Worm (Caenorhabditis elegans) whole organism, mixed stage, embryonic: ENCODE results near the gene cpt-1.
A peak's percentile ranks its signal among the peaks of the same experiment; 100 is the strongest.

Experiments used
- M03D4.4 ChIP-seq: sonication (generic microtip); optimal IDR thresholded peaks from 2 replicates; lab custom pipeline; 2017; ENCODE audit warnings: mild to moderate bottlenecking, missing genetic modification characterization, missing compliant biosample characterization
- bed-3 ChIP-seq: fragments of 200-800 bp; sonication (Bioruptor generic); optimal IDR thresholded peaks from 3 replicates; lab custom pipeline; 2018; ENCODE audit warnings: mild to moderate bottlenecking, missing genetic modification characterization, moderate library complexity, missing compliant biosample characterization
- ceh-39 ChIP-seq: fragments of 150-350 bp; optimal IDR thresholded peaks from 2 replicates; lab custom pipeline; 2014; ENCODE audit warnings: missing biosample characterization, missing genetic modification characterization
- ceh-83 ChIP-seq: fragments of 200-800 bp; sonication (Bioruptor generic); optimal IDR thresholded peaks from 2 replicates; lab custom pipeline; 2018; ENCODE audit warnings: mild to moderate bottlenecking, missing genetic modification characterization, missing compliant biosample characterization
- ces-1 ChIP-seq: fragments of 150-350 bp; optimal IDR thresholded peaks from 2 replicates; lab custom pipeline; 2014; ENCODE audit warnings: missing biosample characterization, missing genetic modification reagents, missing genetic modification characterization
- cnd-1 ChIP-seq: fragments of 200-800 bp; sonication (Bioruptor generic); optimal IDR thresholded peaks from 2 replicates; lab custom pipeline; 2018; ENCODE audit warnings: mild to moderate bottlenecking, missing genetic modification characterization, missing compliant biosample characterization
- drap-1 ChIP-seq: fragments of 200-800 bp; sonication (Bioruptor generic); optimal IDR thresholded peaks from 3 replicates; lab custom pipeline; 2018; ENCODE audit warnings: mild to moderate bottlenecking, missing genetic modification characterization, missing compliant biosample characterization
- elt-3 ChIP-seq: fragments of 150-350 bp; optimal IDR thresholded peaks from 2 replicates; lab custom pipeline; 2014; ENCODE audit warnings: missing biosample characterization, missing genetic modification characterization
- ham-2 ChIP-seq: fragments of 200-800 bp; sonication (Bioruptor generic); optimal IDR thresholded peaks from 2 replicates; lab custom pipeline; 2018; ENCODE audit warnings: mild to moderate bottlenecking, missing genetic modification characterization, missing compliant biosample characterization
- hlh-1 ChIP-seq: fragments of 150-350 bp; optimal IDR thresholded peaks from 2 replicates; lab custom pipeline; 2014; ENCODE audit warnings: missing biosample characterization, missing genetic modification reagents, missing genetic modification characterization
- lin-13 ChIP-seq: fragments of 150-350 bp; optimal IDR thresholded peaks from 2 replicates; lab custom pipeline; 2014; ENCODE audit warnings: missing biosample characterization, missing genetic modification characterization
- lin-32 ChIP-seq: fragments of 200-800 bp; sonication (Bioruptor generic); optimal IDR thresholded peaks from 2 replicates; lab custom pipeline; 2018; ENCODE audit warnings: mild to moderate bottlenecking, missing genetic modification characterization, missing compliant biosample characterization
- lsy-2 ChIP-seq: fragments of 150-350 bp; optimal IDR thresholded peaks from 2 replicates; lab custom pipeline; 2014; ENCODE audit warnings: missing biosample characterization, missing genetic modification characterization
- mab-5 ChIP-seq: fragments of 150-350 bp; optimal IDR thresholded peaks from 2 replicates; lab custom pipeline; 2014; ENCODE audit warnings: missing biosample characterization, missing genetic modification characterization
- mep-1 ChIP-seq: fragments of 150-350 bp; optimal IDR thresholded peaks from 2 replicates; lab custom pipeline; 2017; ENCODE audit warnings: missing biosample characterization, missing genetic modification reagents, missing genetic modification characterization, inconsistent platforms
- mls-2 ChIP-seq: sonication (generic microtip); optimal IDR thresholded peaks from 2 replicates; lab custom pipeline; 2016; ENCODE audit warnings: mild to moderate bottlenecking, missing genetic modification characterization, moderate library complexity, missing compliant biosample characterization
- nhr-12 ChIP-seq: fragments of 150-350 bp; optimal IDR thresholded peaks from 2 replicates; lab custom pipeline; 2014; ENCODE audit warnings: missing biosample characterization, missing genetic modification characterization
- nhr-2 ChIP-seq: fragments of 150-350 bp; optimal IDR thresholded peaks from 2 replicates; lab custom pipeline; 2014; ENCODE audit warnings: missing biosample characterization, missing genetic modification characterization
- nhr-237 ChIP-seq: fragments of 150-350 bp; optimal IDR thresholded peaks from 2 replicates; lab custom pipeline; 2014; ENCODE audit warnings: missing biosample characterization, missing genetic modification characterization
- nhr-28 ChIP-seq: fragments of 150-350 bp; optimal IDR thresholded peaks from 2 replicates; lab custom pipeline; 2014; ENCODE audit warnings: missing biosample characterization, missing genetic modification characterization
- pha-4 ChIP-seq: fragments of 150-350 bp; optimal IDR thresholded peaks from 2 replicates; lab custom pipeline; 2018; ENCODE audit warnings: missing biosample characterization, missing genetic modification reagents, missing genetic modification characterization
- snpc-4 ChIP-seq: fragments of 150-350 bp; optimal IDR thresholded peaks from 2 replicates; lab custom pipeline; 2014; ENCODE audit warnings: missing biosample characterization, missing genetic modification characterization
- sptf-1 ChIP-seq: sonication (generic microtip); optimal IDR thresholded peaks from 2 replicates; lab custom pipeline; 2017; ENCODE audit warnings: mild to moderate bottlenecking, missing genetic modification characterization, moderate library complexity, missing compliant biosample characterization
- tbx-8 ChIP-seq: fragments of 200-800 bp; sonication (Bioruptor generic); optimal IDR thresholded peaks from 2 replicates; lab custom pipeline; 2018; ENCODE audit warnings: mild to moderate bottlenecking, missing genetic modification characterization, moderate library complexity, missing compliant biosample characterization
- unc-120 ChIP-seq: sonication (generic microtip); optimal IDR thresholded peaks from 2 replicates; lab custom pipeline; 2017; ENCODE audit warnings: missing genetic modification characterization, missing compliant biosample characterization; ENCODE audit not compliant: poor library complexity, severe bottlenecking
- unc-39 ChIP-seq: fragments of 150-350 bp; optimal IDR thresholded peaks from 2 replicates; lab custom pipeline; 2014; ENCODE audit warnings: missing biosample characterization, missing genetic modification characterization
- unc-62 ChIP-seq: fragments of 150-350 bp; optimal IDR thresholded peaks from 2 replicates; lab custom pipeline; 2014; ENCODE audit warnings: missing biosample characterization, missing genetic modification reagents, missing genetic modification characterization
- ztf-11 ChIP-seq: fragments of 150-350 bp; optimal IDR thresholded peaks from 2 replicates; lab custom pipeline; 2014; ENCODE audit warnings: missing biosample characterization, missing genetic modification characterization

Gene cpt-1

DNA sequence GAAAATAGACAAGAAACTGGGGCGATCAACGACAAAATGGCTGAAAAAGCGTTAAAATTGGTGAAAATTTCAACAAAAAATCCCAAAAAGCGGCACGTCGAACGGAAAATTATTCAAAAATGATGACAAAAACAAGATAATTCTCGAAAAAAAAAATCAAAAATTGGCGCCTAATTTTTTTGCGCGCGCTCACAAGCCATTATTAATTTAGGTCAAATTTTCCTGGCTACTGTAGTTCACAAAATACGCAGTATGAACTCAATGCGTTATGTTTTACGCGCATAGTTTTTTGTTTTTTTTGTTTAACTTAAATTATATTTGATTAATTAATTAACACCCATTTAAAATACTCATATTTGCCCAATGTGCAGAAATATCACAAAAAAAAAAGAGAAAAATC lies 56.9 kb downstream of the cpt-1 start:
- TF ChIP-seq bed-3, result no peak
- no peak for TF ChIP-seq nhr-2 (tag; lab: Kevin White, UChicago)
- TF ChIP-seq unc-120 (tag; lab: Kevin White, UChicago), result no peak
- TF ChIP-seq unc-39, result no peak
- no peak for TF ChIP-seq elt-3 (tag; lab: Kevin White, UChicago)
- TF ChIP-seq drap-1 (GFP tag; lab: Kevin White, UChicago), result no peak
- no peak for TF ChIP-seq lin-32 (GFP tag; lab: Kevin White, UChicago)

DNA sequence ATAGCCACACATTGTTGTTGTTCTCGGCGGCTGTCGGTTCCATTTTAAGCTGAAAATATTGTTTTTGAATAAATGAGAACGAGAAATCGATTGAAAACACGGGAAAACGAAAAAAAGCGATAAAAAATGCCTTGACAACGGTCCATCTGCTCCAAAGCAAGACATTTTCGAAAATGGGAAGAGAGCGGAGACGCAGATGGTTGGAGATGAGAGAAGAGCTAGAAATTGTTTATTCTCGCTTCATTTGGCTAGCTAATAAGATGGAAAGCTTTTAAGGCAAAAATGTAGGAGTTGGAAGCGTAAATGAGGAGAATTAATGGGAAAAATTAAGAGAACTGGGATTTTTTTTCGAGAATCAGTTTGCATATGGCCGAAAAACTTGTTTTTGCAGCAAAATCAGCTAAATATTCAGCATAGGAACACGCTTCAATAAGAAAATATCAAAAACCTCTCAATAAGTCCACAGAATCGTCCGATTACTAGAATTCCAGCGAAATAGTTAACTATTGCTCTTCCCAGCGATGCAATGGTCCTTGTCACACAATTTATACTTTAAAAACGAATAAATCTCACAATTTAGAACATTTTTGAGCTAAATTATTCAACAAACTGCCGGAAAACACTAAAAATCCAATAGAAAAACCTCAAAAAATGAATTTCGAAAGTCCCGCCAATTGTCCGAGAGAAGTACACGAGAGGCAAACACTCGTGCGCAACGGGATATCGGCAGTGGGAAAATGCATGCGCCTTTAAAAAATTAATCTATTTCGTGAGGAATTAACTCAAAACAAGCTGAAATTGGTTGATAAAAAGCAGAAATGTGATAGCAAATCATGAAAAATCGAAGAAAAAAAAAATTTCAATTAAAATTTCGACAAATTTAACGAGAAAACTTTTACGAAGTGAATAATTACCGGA lies 57.7 kb downstream of the cpt-1 start, which contains the start of gene pisy-1:
Gene pisy-1 (minus strand): TSS at position 51 of the 918 bp plus-strand sequence.
- TF ChIP-seq unc-62, result no peak
- TF ChIP-seq ztf-11 (tag; lab: Kevin White, UChicago), result no peak
- TF ChIP-seq M03D4.4 (tag; lab: Kevin White, UChicago), result no peak
- peak; percentile 1 for TF ChIP-seq hlh-1
- TF ChIP-seq mab-5 (tag; lab: Kevin White, UChicago), result no peak
- TF ChIP-seq lin-13, result peak; percentile 8
- no peak for TF ChIP-seq tbx-8
- no peak for TF ChIP-seq ceh-83
- TF ChIP-seq nhr-28 (tag; lab: Kevin White, UChicago), result no peak
- peak; percentile 42 for TF ChIP-seq lsy-2 (tag; lab: Kevin White, UChicago)
- no peak for TF ChIP-seq nhr-12 (tag; lab: Kevin White, UChicago)
- no peak for TF ChIP-seq snpc-4
- TF ChIP-seq nhr-237 (tag; lab: Kevin White, UChicago), result peak; percentile 23
- no peak for TF ChIP-seq cnd-1 (tag; lab: Kevin White, UChicago)
- no peak for TF ChIP-seq pha-4 (tag; lab: Kevin White, UChicago)
- no peak for TF ChIP-seq sptf-1
- TF ChIP-seq lin-32 (GFP tag; lab: Kevin White, UChicago), result no peak
- peak; percentile 33 for TF ChIP-seq ces-1 (GFP tag; lab: Kevin White, UChicago)
- TF ChIP-seq ceh-39 (tag; lab: Kevin White, UChicago), result no peak
- no peak for TF ChIP-seq elt-3 (tag; lab: Kevin White, UChicago)
- TF ChIP-seq bed-3, result no peak
- no peak for TF ChIP-seq ham-2
- peak; percentile 78 for TF ChIP-seq mep-1 (tag; lab: Kevin White, UChicago)
- no peak for TF ChIP-seq mls-2 (tag; lab: Kevin White, UChicago)
- TF ChIP-seq, all 35 proteins: peak for 6
